Fruit fly (Drosophila melanogaster) whole organism, prepupa: ENCODE measurements around the gene Zcchc7.

Source experiments
- CG10631 ChIP-seq: fragments of 200-800 bp; sonication (Bioruptor generic); optimal IDR thresholded peaks from 2 replicates; lab custom pipeline; 2016; ENCODE audit warnings: missing biosample characterization, missing genetic modification characterization
- CG10669 ChIP-seq: fragments of 200-800 bp; sonication (Bioruptor generic); optimal IDR thresholded peaks from 3 replicates; lab custom pipeline; 2018; ENCODE audit warnings: missing biosample characterization, mild to moderate bottlenecking, missing genetic modification characterization, moderate library complexity
- CG11762 ChIP-seq: fragments of 200-800 bp; sonication (Bioruptor generic); optimal IDR thresholded peaks from 3 replicates; lab custom pipeline; 2016; ENCODE audit warnings: missing biosample characterization, missing genetic modification characterization; ENCODE audit not compliant: insufficient read depth
- CG15336 ChIP-seq: fragments of 200-800 bp; sonication (Bioruptor generic); IDR thresholded peaks from 2 replicates; pipeline ENCODE4 v1.3.6; 2022; ENCODE audit warnings: missing biosample characterization, missing genetic modification characterization
- CG16779 ChIP-seq: fragments of 200-800 bp; sonication (Bioruptor generic); optimal IDR thresholded peaks from 3 replicates; lab custom pipeline; 2017; ENCODE audit warnings: missing biosample characterization, mild to moderate bottlenecking, missing genetic modification characterization
- CG3032 ChIP-seq: fragments of 200-800 bp; optimal IDR thresholded peaks from 2 replicates; lab custom pipeline; 2019; ENCODE audit warnings: missing biosample characterization, mild to moderate bottlenecking, missing genetic modification characterization, moderate library complexity
- CG32006 ChIP-seq: fragments of 200-800 bp; sonication (Bioruptor generic); optimal IDR thresholded peaks from 3 replicates; lab custom pipeline; 2017; ENCODE audit warnings: missing biosample characterization, mild to moderate bottlenecking, missing genetic modification characterization
- CG34406 ChIP-seq: fragments of 200-800 bp; sonication (Bioruptor generic); optimal IDR thresholded peaks from 3 replicates; lab custom pipeline; 2016; ENCODE audit warnings: missing biosample characterization, missing genetic modification characterization
- CG3919 ChIP-seq: fragments of 200-800 bp; sonication (Bioruptor generic); optimal IDR thresholded peaks from 3 replicates; lab custom pipeline; 2016; ENCODE audit warnings: missing biosample characterization, missing genetic modification characterization
- CG6163 ChIP-seq: fragments of 200-800 bp; sonication (Bioruptor generic); IDR thresholded peaks from 3 replicates; pipeline ENCODE4 v1.3.6; 2022; ENCODE audit warnings: missing biosample characterization, missing genetic modification characterization
- CG6276 ChIP-seq: fragments of 200-800 bp; sonication (Bioruptor generic); optimal IDR thresholded peaks from 2 replicates; lab custom pipeline; 2017; ENCODE audit warnings: missing biosample characterization, mild to moderate bottlenecking, missing genetic modification characterization
- CG6808 ChIP-seq: fragments of 200-800 bp; sonication (Bioruptor generic); optimal IDR thresholded peaks from 3 replicates; lab custom pipeline; 2017; ENCODE audit warnings: missing biosample characterization, missing genetic modification characterization, mild to moderate bottlenecking, moderate library complexity, missing genetic modification reagents
- CG6854 ChIP-seq: fragments of 200-800 bp; sonication (Bioruptor generic); optimal IDR thresholded peaks from 2 replicates; lab custom pipeline; 2017; ENCODE audit warnings: missing biosample characterization, mild to moderate bottlenecking, missing genetic modification characterization
- CG7368 ChIP-seq: fragments of 200-800 bp; sonication (Bioruptor generic); optimal IDR thresholded peaks from 3 replicates; lab custom pipeline; 2016; ENCODE audit warnings: missing biosample characterization, missing genetic modification characterization
- CG8632 ChIP-seq: fragments of 200-800 bp; sonication (Bioruptor generic); optimal IDR thresholded peaks from 3 replicates; lab custom pipeline; 2016; ENCODE audit warnings: missing biosample characterization, missing genetic modification characterization
- CG9139 ChIP-seq: fragments of 200-800 bp; sonication (Bioruptor generic); optimal IDR thresholded peaks from 3 replicates; lab custom pipeline; 2017; ENCODE audit warnings: missing biosample characterization, mild to moderate bottlenecking, missing genetic modification characterization
- Eip75B ChIP-seq: fragments of 200-800 bp; sonication (Bioruptor generic); optimal IDR thresholded peaks from 3 replicates; lab custom pipeline; 2016; ENCODE audit warnings: missing biosample characterization, missing genetic modification characterization
- Eip78C ChIP-seq: fragments of 200-800 bp; sonication (Bioruptor generic); peaks from one replicate; lab custom pipeline; 2016; ENCODE audit warnings: missing biosample characterization, missing genetic modification characterization
- Eip93F ChIP-seq: fragments of 200-800 bp; sonication (Bioruptor generic); optimal IDR thresholded peaks from 2 replicates; lab custom pipeline; 2016; ENCODE audit warnings: missing biosample characterization, mild to moderate bottlenecking, missing genetic modification characterization
- Ets21C ChIP-seq: fragments of 200-800 bp; sonication (Bioruptor generic); optimal IDR thresholded peaks from 3 replicates; lab custom pipeline; 2016; ENCODE audit warnings: missing biosample characterization, missing genetic modification characterization
- Ets96B ChIP-seq: fragments of 200-800 bp; optimal IDR thresholded peaks from 2 replicates; lab custom pipeline; 2019; ENCODE audit warnings: missing biosample characterization, mild to moderate bottlenecking, missing genetic modification characterization, moderate library complexity
- Hr38 ChIP-seq: sonication (Bioruptor generic); optimal IDR thresholded peaks from 2 replicates; lab custom pipeline; 2016; ENCODE audit warnings: missing biosample characterization, missing genetic modification characterization
- Hr39 ChIP-seq: fragments of 200-800 bp; sonication (Bioruptor generic); optimal IDR thresholded peaks from 2 replicates; lab custom pipeline; 2016; ENCODE audit warnings: missing biosample characterization, missing genetic modification characterization
- Met ChIP-seq: fragments of 200-800 bp; sonication (Bioruptor generic); optimal IDR thresholded peaks from 3 replicates; lab custom pipeline; 2016; ENCODE audit warnings: missing biosample characterization, missing genetic modification characterization
- OdsH ChIP-seq: fragments of 200-800 bp; sonication (Bioruptor generic); optimal IDR thresholded peaks from 3 replicates; lab custom pipeline; 2016; ENCODE audit warnings: missing biosample characterization, missing genetic modification characterization
- Sox102F ChIP-seq: fragments of 200-800 bp; sonication (Bioruptor generic); optimal IDR thresholded peaks from 2 replicates; lab custom pipeline; 2016; ENCODE audit warnings: missing biosample characterization, mild to moderate bottlenecking, missing genetic modification characterization
- Sox14 ChIP-seq: fragments of 200-800 bp; sonication (Bioruptor generic); optimal IDR thresholded peaks from 3 replicates; lab custom pipeline; 2016; ENCODE audit warnings: missing biosample characterization, missing genetic modification characterization
- acj6 ChIP-seq: fragments of 200-800 bp; sonication (Bioruptor generic); optimal IDR thresholded peaks from 3 replicates; lab custom pipeline; 2016; ENCODE audit warnings: missing biosample characterization, missing genetic modification characterization
- cyc ChIP-seq: fragments of 200-800 bp; sonication (Bioruptor generic); optimal IDR thresholded peaks from 3 replicates; lab custom pipeline; 2016; ENCODE audit warnings: missing biosample characterization, missing genetic modification characterization
- dac ChIP-seq: fragments of 200-800 bp; sonication (Bioruptor generic); optimal IDR thresholded peaks from 2 replicates; lab custom pipeline; 2017; ENCODE audit warnings: missing biosample characterization, mild to moderate bottlenecking, missing genetic modification characterization
- eg ChIP-seq: fragments of 200-800 bp; sonication (Bioruptor generic); IDR thresholded peaks from 3 replicates; pipeline ENCODE4 v1.3.6; 2022; ENCODE audit warnings: missing biosample characterization, missing genetic modification characterization
- fd59A ChIP-seq: fragments of 200-800 bp; sonication (Bioruptor generic); optimal IDR thresholded peaks from 2 replicates; lab custom pipeline; 2017; ENCODE audit warnings: missing biosample characterization, mild to moderate bottlenecking, missing genetic modification characterization, missing genetic modification reagents
- fd85E ChIP-seq: fragments of 200-800 bp; sonication (Bioruptor generic); optimal IDR thresholded peaks from 3 replicates; lab custom pipeline; 2016; ENCODE audit warnings: missing biosample characterization, missing genetic modification characterization
- fkh ChIP-seq: fragments of 200-800 bp; sonication (Bioruptor generic); optimal IDR thresholded peaks from 3 replicates; lab custom pipeline; 2017; ENCODE audit warnings: missing biosample characterization, mild to moderate bottlenecking, missing genetic modification characterization, moderate library complexity
- net ChIP-seq: fragments of 200-800 bp; sonication (Bioruptor generic); optimal IDR thresholded peaks from 3 replicates; lab custom pipeline; 2016; ENCODE audit warnings: missing biosample characterization, missing genetic modification characterization
- pdm3 ChIP-seq: fragments of 200-800 bp; sonication (Bioruptor generic); optimal IDR thresholded peaks from 3 replicates; lab custom pipeline; 2016; ENCODE audit warnings: missing biosample characterization, missing genetic modification characterization
- salr ChIP-seq, 2 experiments: fragments of 200-800 bp; sonication (Bioruptor generic); optimal IDR thresholded peaks; 3 replicates each; lab custom pipeline; 2016 to 2018; ENCODE audit warnings: missing biosample characterization in 2 of 2, missing genetic modification characterization in 2 of 2, mild to moderate bottlenecking in 1 of 2
- spab ChIP-seq: fragments of 200-800 bp; sonication (Bioruptor generic); optimal IDR thresholded peaks from 2 replicates; lab custom pipeline; 2017; ENCODE audit warnings: missing biosample characterization, mild to moderate bottlenecking, missing genetic modification characterization, missing genetic modification reagents
- ss ChIP-seq, 2 experiments: fragments of 200-800 bp; sonication (Bioruptor generic); optimal IDR thresholded peaks; 2 replicates in 1 of 2; 3 replicates in 1 of 2; lab custom pipeline; 2017 to 2018; ENCODE audit warnings: mild to moderate bottlenecking in 2 of 2, missing biosample characterization in 2 of 2, missing genetic modification characterization in 2 of 2, moderate library complexity in 1 of 2
- svp ChIP-seq: fragments of 200-800 bp; sonication (Bioruptor generic); peaks from one replicate; lab custom pipeline; 2016; ENCODE audit warnings: missing biosample characterization, missing genetic modification characterization
- vri ChIP-seq: fragments of 200-800 bp; sonication (Bioruptor generic); optimal IDR thresholded peaks from 3 replicates; lab custom pipeline; 2016; ENCODE audit warnings: missing biosample characterization, mild to moderate bottlenecking, missing genetic modification characterization

Gene Zcchc7

DNA sequence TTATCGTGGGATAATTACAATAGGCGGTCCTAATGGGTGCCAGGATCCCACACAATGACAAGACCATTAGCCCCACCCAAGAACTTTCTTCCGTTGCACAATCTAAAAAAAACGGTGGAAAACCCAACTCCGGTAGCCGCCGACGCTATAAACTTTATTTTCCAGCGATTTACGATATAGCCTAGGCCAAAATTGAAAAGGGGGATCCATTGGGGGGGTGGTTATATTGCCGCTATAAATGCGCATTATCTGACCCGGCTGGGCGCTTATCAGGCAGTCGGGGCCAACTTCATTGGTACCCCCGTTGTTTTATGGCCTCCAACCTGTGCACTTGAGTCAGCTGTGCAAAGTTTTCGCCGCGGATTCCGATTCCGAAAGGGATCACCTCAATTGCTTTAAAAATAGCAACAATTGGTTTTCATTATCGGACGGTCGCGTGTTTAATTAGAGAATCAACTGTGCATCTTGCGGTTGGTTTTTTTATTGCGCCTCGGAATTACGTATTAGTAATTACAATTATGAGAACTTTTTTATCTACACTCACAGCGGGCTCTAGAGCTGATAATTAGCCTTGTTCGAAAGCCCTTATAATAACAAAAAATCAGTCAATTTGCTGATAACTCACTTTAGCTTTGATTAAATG is 41.4 kb upstream of the Zcchc7 start (continued):
- TF ChIP-seq Sox14 (GFP tag; lab: Kevin White, UChicago), result no peak
- TF ChIP-seq OdsH (GFP tag; lab: Kevin White, UChicago), result no peak
- no peak for TF ChIP-seq CG9139 (GFP tag; lab: Kevin White, UChicago)
- TF ChIP-seq CG16779, result peak; percentile 37
- TF ChIP-seq Hr38 (GFP tag; lab: Kevin White, UChicago), result no peak
- peak; percentile 16 for TF ChIP-seq Met (GFP tag; lab: Kevin White, UChicago)
- TF ChIP-seq eg (GFP tag; lab: Robert Waterston, UW), result peak; percentile 33; the same call in 1 of the 3 replicates
- no peak for TF ChIP-seq fkh (GFP tag; lab: Kevin White, UChicago)
- no peak for TF ChIP-seq acj6 (GFP tag; lab: Kevin White, UChicago)
- no peak for TF ChIP-seq CG11762 (GFP tag; lab: Kevin White, UChicago)
- TF ChIP-seq CG8632 (GFP tag; lab: Kevin White, UChicago), result no peak
- TF ChIP-seq dac (GFP tag; lab: Kevin White, UChicago), result no peak
- TF ChIP-seq pdm3 (GFP tag; lab: Kevin White, UChicago), result no peak
- no peak for TF ChIP-seq cyc (GFP tag; lab: Kevin White, UChicago)
- TF ChIP-seq net (GFP tag; lab: Kevin White, UChicago), result no peak
- TF ChIP-seq CG32006, result no peak

- TF ChIP-seq fkh (GFP tag; lab: Kevin White, UChicago) (peak; percentile 77), ss (GFP tag; optimal IDR thresholded peaks at IDR 0.05; lab: Kevin White, UChicago) (peak in 1 of 2 experiments; percentile 1), Sox14 (GFP tag; lab: Kevin White, UChicago) (no peak), vri (GFP tag; lab: Kevin White, UChicago) (peak; percentile 60), Eip78C (GFP tag; lab: Kevin White, UChicago) (peak; percentile 54), CG6808 (GFP tag; lab: Kevin White, UChicago) (peak; percentile 7)
- TF ChIP-seq, all 60 proteins: peak for 5
These were observed 40.6 kb upstream of the Zcchc7 start, which contains the start of gene nudC for dm6 chr3L:16804627-16805026. Gene nudC, plus strand, starts transcription at chr3L:16804994.

dm6 chr3L:16805806-16806719 is 39.1 kb upstream of the Zcchc7 start:
- TF ChIP-seq Hr38 (GFP tag; lab: Kevin White, UChicago) (no peak), CG3919 (GFP tag; lab: Kevin White, UChicago) (peak; percentile 48), eg (GFP tag; lab: Robert Waterston, UW) (no peak), svp (GFP tag; lab: Kevin White, UChicago) (peak; percentile 85), CG15336 (GFP tag; lab: Robert Waterston, UW) (0 out of 2 replicates have a peak, but pooled peaks have one; percentile 20), Sox14 (GFP tag; lab: Kevin White, UChicago) (peak; percentile 34), acj6 (GFP tag; lab: Kevin White, UChicago) (peak; percentile 51), CG34406 (GFP tag; lab: Kevin White, UChicago) (peak; percentile 35), CG10669 (GFP tag; lab: Kevin White, UChicago) (peak; percentile 61), CG6854 (GFP tag; lab: Kevin White, UChicago) (no peak), CG3032 (peak; percentile 64), CG16779 (no peak), salr (GFP tag; optimal IDR thresholded peaks at IDR 0.05; lab: Kevin White, UChicago) (peak; percentile 48 to 55), CG10631 (GFP tag; lab: Kevin White, UChicago) (peak; percentile 56), CG7368 (GFP tag; lab: Kevin White, UChicago) (peak; percentile 24), Eip75B (GFP tag; lab: Kevin White, UChicago) (peak; percentile 65), Ets21C (GFP tag; lab: Kevin White, UChicago) (peak; percentile 14), Eip78C (GFP tag; lab: Kevin White, UChicago) (peak; percentile 86), Eip93F (GFP tag; lab: Kevin White, UChicago) (no peak), ss (GFP tag; optimal IDR thresholded peaks at IDR 0.05; lab: Kevin White, UChicago) (peak; percentile 6 to 8), Sox102F (peak; percentile 52), CG6163 (GFP tag; lab: Robert Waterston, UW) (peak; percentile 30; the same call in 1 of the 3 replicates), spab (GFP tag; lab: Kevin White, UChicago) (peak; percentile 29), CG11762 (GFP tag; lab: Kevin White, UChicago) (no peak), CG9139 (GFP tag; lab: Kevin White, UChicago) (peak; percentile 42), net (GFP tag; lab: Kevin White, UChicago) (no peak), fd59A (GFP tag; lab: Kevin White, UChicago) (peak; percentile 29), fd85E (GFP tag; lab: Kevin White, UChicago) (no peak), Hr39 (peak; percentile 42), Ets96B (peak; percentile 71), pdm3 (GFP tag; lab: Kevin White, UChicago) (peak; percentile 56), CG6276 (GFP tag; lab: Kevin White, UChicago) (no peak), CG32006 (peak; percentile 12)
